Worm (Caenorhabditis elegans) whole organism, L4 larva: ENCODE data around the gene R12C12.7.

Experiments
- F10B5.3 ChIP-seq: sonication (generic microtip); optimal IDR thresholded peaks from 2 replicates; lab custom pipeline; 2016; ENCODE audit warnings: mild to moderate bottlenecking, missing genetic modification characterization, missing compliant biosample characterization
- F26F4.8 ChIP-seq: fragments of 200-800 bp; sonication (Bioruptor generic); conservative IDR thresholded peaks from 2 replicates; pipeline ENCODE4 v1.3.6; 2022; ENCODE audit warnings: missing genetic modification characterization, missing compliant biosample characterization
- F44E2.7 ChIP-seq: fragments of 200-800 bp; sonication (Bioruptor generic); IDR thresholded peaks from 2 replicates; pipeline ENCODE4 v2.1.2; 2022; ENCODE audit warnings: missing genetic modification characterization, missing compliant biosample characterization
- F49E8.2 ChIP-seq: sonication (generic microtip); optimal IDR thresholded peaks from 2 replicates; lab custom pipeline; 2016; ENCODE audit warnings: missing compliant biosample characterization, mild to moderate bottlenecking, missing genetic modification characterization, borderline replicate concordance
- Y48G9A.11 ChIP-seq: fragments of 200-800 bp; sonication (Bioruptor generic); IDR thresholded peaks from 2 replicates; pipeline ENCODE4 v1.3.6; 2022; ENCODE audit warnings: missing genetic modification reagents, missing genetic modification characterization, missing compliant biosample characterization
- Y5F2A.4 ChIP-seq: fragments of 200-800 bp; sonication (Bioruptor generic); optimal IDR thresholded peaks from 2 replicates; lab custom pipeline; 2018; ENCODE audit warnings: mild to moderate bottlenecking, missing genetic modification characterization, missing compliant biosample characterization
- ama-1 ChIP-seq: fragments of 150-350 bp; optimal IDR thresholded peaks from 2 replicates; lab custom pipeline; 2014; ENCODE audit warnings: inconsistent platforms, mixed read lengths
- arid-1 ChIP-seq: fragments of 200-800 bp; sonication (Bioruptor generic); conservative IDR thresholded peaks from 2 replicates; pipeline ENCODE4 v1.3.6; 2022; ENCODE audit warnings: missing genetic modification reagents, missing genetic modification characterization, missing compliant biosample characterization
- ceh-20 ChIP-seq: fragments of 200-800 bp; sonication (Bioruptor generic); IDR thresholded peaks from 2 replicates; pipeline ENCODE4 v1.3.6; 2022; ENCODE audit warnings: missing genetic modification reagents, missing genetic modification characterization, missing compliant biosample characterization
- ceh-28 ChIP-seq: fragments of 150-350 bp; optimal IDR thresholded peaks from 2 replicates; lab custom pipeline; 2014; ENCODE audit warnings: missing biosample characterization, missing genetic modification reagents, missing genetic modification characterization
- ceh-62 ChIP-seq: sonication (generic microtip); optimal IDR thresholded peaks from 2 replicates; lab custom pipeline; 2017; ENCODE audit warnings: missing biosample characterization, missing genetic modification characterization
- ceh-82 ChIP-seq: sonication (generic microtip); optimal IDR thresholded peaks from 2 replicates; lab custom pipeline; 2017; ENCODE audit warnings: missing biosample characterization, missing genetic modification characterization
- cey-2 ChIP-seq: sonication (generic microtip); optimal IDR thresholded peaks from 3 replicates; lab custom pipeline; 2017; ENCODE audit warnings: missing genetic modification characterization, mild to moderate bottlenecking, missing compliant biosample characterization, antibody characterized with exemption, borderline replicate concordance; ENCODE audit not compliant: insufficient read depth
- daf-12 ChIP-seq: fragments of 150-350 bp; optimal IDR thresholded peaks from 2 replicates; lab custom pipeline; 2014; ENCODE audit warnings: missing biosample characterization, missing genetic modification reagents, missing genetic modification characterization
- daf-16 ChIP-seq, 3 experiments: sonication (generic microtip); optimal IDR thresholded peaks; 2 replicates each; lab custom pipeline; 2016 to 2017; ENCODE audit warnings: missing genetic modification characterization in 3 of 3, missing genetic modification reagents in 3 of 3, mild to moderate bottlenecking in 2 of 3, missing compliant biosample characterization in 2 of 3, missing biosample characterization in 1 of 3, moderate library complexity in 1 of 3
- daf-19 ChIP-seq: fragments of 200-800 bp; sonication (Bioruptor generic); conservative IDR thresholded peaks from 2 replicates; pipeline ENCODE4 v1.3.6; 2022; ENCODE audit warnings: missing genetic modification characterization, missing compliant biosample characterization
- dmd-6 ChIP-seq: fragments of 200-800 bp; sonication (Bioruptor generic); IDR thresholded peaks from 2 replicates; pipeline ENCODE4 v1.3.6; 2022; ENCODE audit warnings: missing genetic modification reagents, missing genetic modification characterization, missing compliant biosample characterization
- dmd-9 ChIP-seq: fragments of 200-800 bp; sonication (Bioruptor generic); IDR thresholded peaks from 2 replicates; pipeline ENCODE4 v1.3.6; 2022; ENCODE audit warnings: missing genetic modification reagents, missing genetic modification characterization, missing compliant biosample characterization
- dpl-1 ChIP-seq: fragments of 150-350 bp; optimal IDR thresholded peaks from 2 replicates; lab custom pipeline; 2014; ENCODE audit warnings: missing biosample characterization, missing genetic modification reagents, missing genetic modification characterization
- dve-1 ChIP-seq: sonication (generic microtip); optimal IDR thresholded peaks from 2 replicates; lab custom pipeline; 2017; ENCODE audit warnings: antibody characterized with exemption, mild to moderate bottlenecking, missing genetic modification characterization, missing compliant biosample characterization; ENCODE audit not compliant: insufficient read depth
- fos-1 ChIP-seq: fragments of 150-350 bp; optimal IDR thresholded peaks from 2 replicates; lab custom pipeline; 2014; ENCODE audit warnings: missing biosample characterization, missing genetic modification characterization
- gei-8 ChIP-seq: fragments of 200-800 bp; sonication (Bioruptor generic); optimal IDR thresholded peaks from 2 replicates; lab custom pipeline; 2018; ENCODE audit warnings: mild to moderate bottlenecking, missing genetic modification characterization, missing compliant biosample characterization
- hlh-30 ChIP-seq: sonication (generic microtip); optimal IDR thresholded peaks from 2 replicates; lab custom pipeline; 2017; ENCODE audit warnings: antibody characterized with exemption, mild to moderate bottlenecking, missing genetic modification characterization, missing compliant biosample characterization; ENCODE audit not compliant: insufficient read depth
- lim-7 ChIP-seq: fragments of 200-800 bp; sonication (Bioruptor generic); IDR thresholded peaks from 2 replicates; pipeline ENCODE4 v1.3.6; 2022; ENCODE audit warnings: missing genetic modification characterization, missing compliant biosample characterization
- lin-1 ChIP-seq: fragments of 200-800 bp; sonication (Bioruptor generic); IDR thresholded peaks from 2 replicates; pipeline ENCODE4 v1.3.6; 2022; ENCODE audit warnings: missing genetic modification reagents, missing genetic modification characterization, missing compliant biosample characterization
- lin-15B ChIP-seq: fragments of 150-350 bp; sonication (generic microtip); optimal IDR thresholded peaks from 3 replicates; lab custom pipeline; 2014; ENCODE audit warnings: missing biosample characterization, missing genetic modification characterization
- lin-39 ChIP-seq: fragments of 150-350 bp; optimal IDR thresholded peaks from 2 replicates; lab custom pipeline; 2014; ENCODE audit warnings: missing biosample characterization, missing genetic modification reagents, missing genetic modification characterization
- madf-5 ChIP-seq, 2 experiments: fragments of 200-800 bp; sonication (Bioruptor generic); IDR thresholded peaks; 2 replicates each; pipeline ENCODE4 v1.3.6; 2022; ENCODE audit warnings: missing compliant biosample characterization in 2 of 2, missing genetic modification characterization in 2 of 2
- mdt-29 ChIP-seq: fragments of 200-800 bp; sonication (Bioruptor generic); IDR thresholded peaks from 2 replicates; pipeline ENCODE4 v1.3.6; 2022; ENCODE audit warnings: missing genetic modification reagents, missing genetic modification characterization, missing compliant biosample characterization
- mep-1 ChIP-seq: fragments of 150-350 bp; sonication (generic microtip); optimal IDR thresholded peaks from 3 replicates; lab custom pipeline; 2014; ENCODE audit warnings: missing biosample characterization, missing genetic modification characterization
- mes-2 ChIP-seq: sonication (generic microtip); optimal IDR thresholded peaks from 2 replicates; lab custom pipeline; 2016; ENCODE audit warnings: missing genotype, mild to moderate bottlenecking, missing genetic modification characterization, missing compliant biosample characterization; ENCODE audit not compliant: poor library complexity, severe bottlenecking
- mxl-2 ChIP-seq: fragments of 200-800 bp; sonication (Bioruptor generic); conservative IDR thresholded peaks from 2 replicates; pipeline ENCODE4 v1.3.6; 2022; ENCODE audit warnings: missing genetic modification reagents, missing genetic modification characterization, missing compliant biosample characterization
- mxl-3 ChIP-seq: fragments of 200-800 bp; sonication (Bioruptor generic); optimal IDR thresholded peaks from 2 replicates; lab custom pipeline; 2018; ENCODE audit warnings: mild to moderate bottlenecking, missing genetic modification characterization, missing compliant biosample characterization
- nhr-111 ChIP-seq: fragments of 200-800 bp; sonication (Bioruptor generic); optimal IDR thresholded peaks from 2 replicates; lab custom pipeline; 2018; ENCODE audit warnings: mild to moderate bottlenecking, missing genetic modification characterization, missing compliant biosample characterization
- nhr-25 ChIP-seq: sonication (generic microtip); optimal IDR thresholded peaks from 2 replicates; lab custom pipeline; 2017; ENCODE audit warnings: missing genetic modification characterization, mild to moderate bottlenecking, missing compliant biosample characterization, antibody characterized with exemption, moderate library complexity, borderline replicate concordance; ENCODE audit not compliant: insufficient read depth
- nhr-28 ChIP-seq: fragments of 150-350 bp; optimal IDR thresholded peaks from 2 replicates; lab custom pipeline; 2014; ENCODE audit warnings: missing biosample characterization, missing genetic modification characterization
- nhr-41 ChIP-seq: fragments of 200-800 bp; sonication (Bioruptor generic); IDR thresholded peaks from 2 replicates; pipeline ENCODE4 v1.3.6; 2022; ENCODE audit warnings: missing genetic modification reagents, missing genetic modification characterization, missing compliant biosample characterization
- nhr-77 ChIP-seq: fragments of 150-350 bp; optimal IDR thresholded peaks from 2 replicates; lab custom pipeline; 2014; ENCODE audit warnings: missing biosample characterization, missing genetic modification characterization
- pha-4 ChIP-seq, 2 experiments: fragments of 150-350 bp in 1 of 2; fragments of 200-800 bp in 1 of 2; sonication (Bioruptor generic) in 1 of 2; IDR thresholded peaks in 1 of 2; optimal IDR thresholded peaks in 1 of 2; 2 replicates each; pipeline versions ENCODE4 v1.3.6 to Lab custom; 2014 to 2022; ENCODE audit warnings: missing genetic modification characterization in 2 of 2, missing genetic modification reagents in 2 of 2, missing biosample characterization in 1 of 2, missing compliant biosample characterization in 1 of 2
- pqm-1 ChIP-seq: sonication (generic microtip); optimal IDR thresholded peaks from 2 replicates; lab custom pipeline; 2017; ENCODE audit warnings: missing biosample characterization, missing genetic modification characterization
- saeg-2 ChIP-seq: fragments of 200-800 bp; sonication (Bioruptor generic); IDR thresholded peaks from 2 replicates; pipeline ENCODE4 v1.3.6; 2022; ENCODE audit warnings: missing genetic modification reagents, missing genetic modification characterization, missing compliant biosample characterization
- set-16 ChIP-seq: fragments of 200-800 bp; sonication (Bioruptor generic); IDR thresholded peaks from 2 replicates; pipeline ENCODE4 v1.3.6; 2022; ENCODE audit warnings: missing genetic modification reagents, missing genetic modification characterization, missing compliant biosample characterization
- snpc-1.2 ChIP-seq: fragments of 200-800 bp; sonication (Bioruptor generic); IDR thresholded peaks from 2 replicates; pipeline ENCODE4 v1.3.6; 2022; ENCODE audit warnings: missing genetic modification reagents, missing genetic modification characterization, missing compliant biosample characterization
- snpc-4 ChIP-seq: fragments of 150-350 bp; optimal IDR thresholded peaks from 2 replicates; lab custom pipeline; 2014; ENCODE audit warnings: missing biosample characterization, missing genetic modification characterization
- spr-1 ChIP-seq: sonication (generic microtip); optimal IDR thresholded peaks from 2 replicates; lab custom pipeline; 2016; ENCODE audit warnings: mild to moderate bottlenecking, missing genetic modification characterization, missing compliant biosample characterization
- spr-3 ChIP-seq: fragments of 200-800 bp; sonication (Bioruptor generic); optimal IDR thresholded peaks from 2 replicates; lab custom pipeline; 2018; ENCODE audit warnings: mild to moderate bottlenecking, missing genetic modification characterization, missing compliant biosample characterization
- unc-39 ChIP-seq: sonication (generic microtip); optimal IDR thresholded peaks from 2 replicates; lab custom pipeline; 2017; ENCODE audit warnings: missing biosample characterization, missing genetic modification characterization
- vab-7 ChIP-seq: fragments of 200-800 bp; sonication (Bioruptor generic); IDR thresholded peaks from 2 replicates; pipeline ENCODE4 v1.3.6; 2022; ENCODE audit warnings: missing genetic modification reagents, missing genetic modification characterization, missing compliant biosample characterization
- zfp-2 ChIP-seq: sonication (generic microtip); optimal IDR thresholded peaks from 2 replicates; lab custom pipeline; 2016; ENCODE audit warnings: mild to moderate bottlenecking, missing genetic modification characterization, missing compliant biosample characterization
- zip-11 ChIP-seq: fragments of 200-800 bp; sonication (Bioruptor generic); IDR thresholded peaks from 2 replicates; pipeline ENCODE4 v1.3.6; 2022; ENCODE audit warnings: missing genetic modification characterization, missing compliant biosample characterization

R12C12.7 gene

ce11 chrII:6061495-6061894 is 5.7 kb upstream of the R12C12.7 start (continued):
- no peak for TF ChIP-seq set-16 (GFP tag; lab: Robert Waterston, UW)
- TF ChIP-seq lin-1: no peak
- no peak for TF ChIP-seq unc-39 (tag; lab: Kevin White, UChicago)
- TF ChIP-seq nhr-77 (tag; lab: Kevin White, UChicago): no peak
- no peak for TF ChIP-seq zfp-2
- no peak for TF ChIP-seq madf-5 (GFP tag; IDR thresholded peaks at IDR 0.05; lab: Robert Waterston, UW)
- no peak for TF ChIP-seq ceh-28 (tag; lab: Kevin White, UChicago)
- TF ChIP-seq vab-7 (GFP tag; lab: Robert Waterston, UW): no peak
- TF ChIP-seq cey-2 (tag; lab: Kevin White, UChicago): no peak
- TF ChIP-seq snpc-4 (tag; lab: Kevin White, UChicago): no peak
- no peak for TF ChIP-seq lin-39
- TF ChIP-seq nhr-28: peak; percentile 28
- peak; percentile 64 for TF ChIP-seq dmd-6 (GFP tag; lab: Robert Waterston, UW)
- no peak for TF ChIP-seq lin-15B (tag; lab: Kevin White, UChicago)
- no peak for TF ChIP-seq mxl-2 (GFP tag; lab: Robert Waterston, UW)
- no peak for TF ChIP-seq spr-1 (tag; lab: Kevin White, UChicago)
- TF ChIP-seq pha-4 (GFP tag; IDR thresholded peaks at IDR 0.05; lab: Robert Waterston, UW): no peak
- TF ChIP-seq pha-4 (tag; optimal IDR thresholded peaks at IDR 0.05; lab: Kevin White, UChicago): no peak
- TF ChIP-seq F44E2.7 (GFP tag; lab: Robert Waterston, UW): no peak
- no peak for TF ChIP-seq pqm-1
- TF ChIP-seq fos-1 (tag; lab: Kevin White, UChicago): no peak
- TF ChIP-seq ceh-20: no peak
- TF ChIP-seq daf-16 (GFP tag; optimal IDR thresholded peaks at IDR 0.05; lab: Kevin White, UChicago): no peak
- no peak for TF ChIP-seq daf-16 (tag; optimal IDR thresholded peaks at IDR 0.05; lab: Kevin White, UChicago)
- no peak for TF ChIP-seq daf-19 (GFP tag; lab: Robert Waterston, UW)
- peak; percentile 91 for TF ChIP-seq dmd-9 (GFP tag; lab: Robert Waterston, UW)
- TF ChIP-seq lim-7 (GFP tag; lab: Robert Waterston, UW): no peak
- TF ChIP-seq snpc-1.2 (GFP tag; lab: Robert Waterston, UW): no peak
- 0 out of 2 replicates have a peak, but pooled peaks have one; percentile 44 for TF ChIP-seq Y48G9A.11
- TF ChIP-seq hlh-30: peak; percentile 63
- no peak for TF ChIP-seq F26F4.8
- peak; percentile 99 for TF ChIP-seq mes-2 (tag; lab: Kevin White, UChicago)
- TF ChIP-seq gei-8: no peak
- TF ChIP-seq spr-3: no peak
- no peak for TF ChIP-seq nhr-41
- TF ChIP-seq zip-11: no peak
- no peak for TF ChIP-seq mdt-29 (GFP tag; lab: Robert Waterston, UW)
- TF ChIP-seq mep-1 (tag; lab: Kevin White, UChicago): no peak
- TF ChIP-seq dpl-1 (GFP tag; lab: Kevin White, UChicago): peak; percentile 98
- no peak for TF ChIP-seq Y5F2A.4 (GFP tag; lab: Kevin White, UChicago)
- no peak for TF ChIP-seq daf-12 (tag; lab: Kevin White, UChicago)
- no peak for TF ChIP-seq ceh-82 (tag; lab: Kevin White, UChicago)
- TF ChIP-seq F10B5.3 (tag; lab: Kevin White, UChicago): peak; percentile 11
- TF ChIP-seq arid-1 (GFP tag; lab: Robert Waterston, UW): no peak
- TF ChIP-seq mxl-3 (GFP tag; lab: Kevin White, UChicago): peak; percentile 45
- TF ChIP-seq nhr-25 (tag; lab: Kevin White, UChicago): no peak
- no peak for TF ChIP-seq saeg-2
- TF ChIP-seq ama-1 (lab: Kevin White, UChicago): no peak
- TF ChIP-seq ceh-62: no peak
- no peak for TF ChIP-seq dve-1 (tag; lab: Kevin White, UChicago)
- TF ChIP-seq F49E8.2: no peak
- no peak for TF ChIP-seq nhr-111 (GFP tag; lab: Kevin White, UChicago)
